Fruit fly (Drosophila melanogaster): ENCODE data around the gene CG32269.

The CG32269 gene

DNA sequence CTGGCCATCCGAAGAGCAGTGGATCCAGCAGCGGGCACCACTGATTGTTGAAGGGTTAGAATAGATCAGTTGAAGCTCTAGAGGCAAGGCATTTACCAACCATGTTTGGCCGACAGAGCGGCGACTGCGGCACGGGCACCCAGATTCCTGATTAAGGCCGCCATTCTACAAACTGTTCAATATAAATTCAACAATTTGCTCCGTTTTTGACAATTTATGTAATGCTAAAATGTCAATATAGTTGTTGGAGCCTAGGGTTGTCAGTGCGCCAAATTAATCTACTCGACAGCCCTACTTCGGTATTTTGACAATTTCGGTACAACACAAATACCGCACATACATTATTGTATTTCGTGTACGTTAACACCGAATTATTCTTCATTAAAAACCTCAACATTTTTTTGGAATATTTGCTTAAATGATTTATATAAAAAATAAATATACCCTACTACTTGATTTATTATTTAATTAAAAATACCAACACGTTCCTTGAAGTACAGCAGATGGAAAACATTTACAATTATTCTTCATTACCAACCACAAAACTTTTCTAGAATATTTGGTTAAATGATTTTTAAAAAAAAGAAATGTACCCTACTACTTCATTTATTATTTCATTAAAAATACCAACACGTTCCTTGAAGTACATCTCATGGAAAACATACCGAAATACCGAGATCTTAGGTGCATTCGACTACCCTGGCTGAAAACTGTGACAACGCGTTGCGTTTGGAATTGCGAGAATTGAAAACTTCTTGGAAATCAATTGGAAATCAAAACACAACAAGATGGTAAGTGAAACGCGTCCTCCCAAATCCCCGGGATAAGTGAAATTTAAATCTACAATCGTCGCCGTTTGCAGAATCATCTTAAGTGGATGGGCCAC lies 49.2 kb downstream of the CG32269 start, which contains the start of the genes ND-30 and CG15812 (continued):
- TF ChIP-seq CG2712 (tag; optimal IDR thresholded peaks at IDR 0.05) (peak; percentile 38), CG12104 (GFP tag; optimal IDR thresholded peaks at IDR 0.05) (peak; percentile 14), CG6175 (GFP tag; IDR thresholded peaks at IDR 0.05) (no peak), CG8281 (tag; optimal IDR thresholded peaks at IDR 0.05) (peak; percentile 60), gfzf (GFP tag; optimal IDR thresholded peaks at IDR 0.05) (peak; percentile 45), CG17829 (tag; optimal IDR thresholded peaks at IDR 0.05) (peak; percentile 46), ssp (GFP tag; IDR thresholded peaks at IDR 0.05) (no peak), CG15696 (tag; optimal IDR thresholded peaks at IDR 0.05) (peak; percentile 14), wor (GFP tag; IDR thresholded peaks at IDR 0.05) (no peak), Pdp1 (GFP tag; optimal IDR thresholded peaks at IDR 0.05) (peak in 1 of 2 experiments; percentile 97), Bteb2 (GFP tag; optimal IDR thresholded peaks at IDR 0.05) (no peak), Stat92E (GFP tag; optimal IDR thresholded peaks at IDR 0.05) (peak in 1 of 3 experiments; percentile 43), pfk (GFP tag; optimal IDR thresholded peaks at IDR 0.05) (peak; percentile 94), CG11504 (tag; optimal IDR thresholded peaks at IDR 0.05) (no peak), CG43689 (GFP tag; IDR thresholded peaks at IDR 0.05) (no peak), sna (GFP tag; IDR thresholded peaks at IDR 0.05; ENCODE audit: partially characterized antibody) (no peak), Ets97D (GFP tag; optimal IDR thresholded peaks at IDR 0.05) (no peak), CG18764 (GFP tag; optimal IDR thresholded peaks at IDR 0.05) (no peak), CG3995 (GFP tag; optimal IDR thresholded peaks at IDR 0.05) (peak; percentile 95), CG33213 (GFP tag; optimal IDR thresholded peaks at IDR 0.05) (no peak), CG13775 (GFP tag; optimal IDR thresholded peaks at IDR 0.05) (peak; percentile 6), CG11085 (GFP tag; IDR thresholded peaks at IDR 0.05) (no peak), chif (GFP tag; optimal IDR thresholded peaks at IDR 0.05) (no peak), CG15479 (GFP tag; optimal IDR thresholded peaks at IDR 0.05) (no peak), her (GFP tag; optimal IDR thresholded peaks at IDR 0.05) (no peak), btn (GFP tag; optimal IDR thresholded peaks at IDR 0.05) (no peak), MESR4 (GFP tag; optimal IDR thresholded peaks at IDR 0.05) (peak; percentile 92), toy (GFP tag; IDR thresholded peaks at IDR 0.05) (no peak), repo (GFP tag; optimal IDR thresholded peaks at IDR 0.05) (no peak), BEAF-32 (GFP tag; optimal IDR thresholded peaks at IDR 0.05) (peak; percentile 20), Dip2 (GFP tag; IDR thresholded peaks at IDR 0.05) (no peak), GATAe (GFP tag; conservative IDR thresholded peaks at IDR 0.05) (no peak), CG15514 (GFP tag; optimal IDR thresholded peaks at IDR 0.05) (peak; percentile 11), dmrt11E (tag; optimal IDR thresholded peaks at IDR 0.05) (peak; percentile 40), CG3281 (GFP tag; optimal IDR thresholded peaks at IDR 0.05) (no peak), chinmo (GFP tag; IDR thresholded peaks at IDR 0.05; ENCODE audit: partially characterized antibody) (0 out of 4 replicates have a peak, but pooled peaks have one; percentile 29), CG1832 (GFP tag; optimal IDR thresholded peaks at IDR 0.05) (no peak), trem (tag; optimal IDR thresholded peaks at IDR 0.05) (peak; percentile 35), CG4360 (GFP tag; IDR thresholded peaks at IDR 0.05) (no peak), CG6654 (GFP tag; optimal IDR thresholded peaks at IDR 0.05) (no peak), CG6765 (GFP tag; optimal IDR thresholded peaks at IDR 0.05) (no peak), CG7556 (GFP tag; optimal IDR thresholded peaks at IDR 0.05) (peak; percentile 24), bcd (GFP tag; optimal IDR thresholded peaks at IDR 0.05) (no peak), nmo (GFP tag; optimal IDR thresholded peaks at IDR 0.05) (peak; percentile 48), nerfin-1 (tag; optimal IDR thresholded peaks at IDR 0.05) (peak; percentile 3), Dll (GFP tag; IDR thresholded peaks at IDR 0.05; ENCODE audit: partially characterized antibody) (0 out of 4 replicates have a peak, but pooled peaks have one; percentile 14), CG15269 (tag; optimal IDR thresholded peaks at IDR 0.05) (no peak)
